Fruit fly (Drosophila melanogaster): ENCODE measurements around the gene Hmx.
A peak's percentile ranks its signal among the peaks of the same experiment; 100 is the strongest.

Gene Hmx

dm6 chr3R:17617121-17617975, 58.6 kb downstream of the Hmx start (continued):
- TF ChIP-seq Ets97D (GFP tag; optimal IDR thresholded peaks at IDR 0.05): no peak
- TF ChIP-seq slbo (GFP tag; IDR thresholded peaks at IDR 0.05): peak; percentile 70
- no peak for TF ChIP-seq CG14965 (GFP tag; optimal IDR thresholded peaks at IDR 0.05; ENCODE audit: borderline replicate concordance)
- peak; percentile 54; the same call in 2 of the 3 replicates for TF ChIP-seq CG34224 (GFP tag; IDR thresholded peaks at IDR 0.05; ENCODE audit: partially characterized antibody)
- peak; percentile 70 for TF ChIP-seq bigmax (GFP tag; optimal IDR thresholded peaks at IDR 0.05)
- TF ChIP-seq CG15479 (GFP tag; optimal IDR thresholded peaks at IDR 0.05): no peak
- peak; percentile 82 for TF ChIP-seq CG2199 (GFP tag; IDR thresholded peaks at IDR 0.05)
- TF ChIP-seq fu2 (GFP tag; optimal IDR thresholded peaks at IDR 0.05): no peak
- no peak for TF ChIP-seq CG4730 (GFP tag; IDR thresholded peaks at IDR 0.05)
- no peak for TF ChIP-seq CG9817 (tag; optimal IDR thresholded peaks at IDR 0.05)
- no peak for TF ChIP-seq grn (GFP tag; optimal IDR thresholded peaks at IDR 0.05)
- TF ChIP-seq CG10209 (GFP tag; optimal IDR thresholded peaks at IDR 0.05): no peak
- TF ChIP-seq CG7928 (GFP tag; optimal IDR thresholded peaks at IDR 0.05): no peak
- peak; percentile 23 to 27 for TF ChIP-seq dpn (GFP tag; optimal IDR thresholded peaks at IDR 0.05)
- no peak for TF ChIP-seq chm (GFP tag; IDR thresholded peaks at IDR 0.05)
- TF ChIP-seq Vsx1 (GFP tag; optimal IDR thresholded peaks at IDR 0.05): no peak
- peak; percentile 76 for TF ChIP-seq ftz-f1 (GFP tag; optimal IDR thresholded peaks at IDR 0.05)
- TF ChIP-seq lab (GFP tag; optimal IDR thresholded peaks at IDR 0.05): peak; percentile 23
- TF ChIP-seq CG6683 (GFP tag; optimal IDR thresholded peaks at IDR 0.05): no peak
- no peak for TF ChIP-seq ab (GFP tag; optimal IDR thresholded peaks at IDR 0.05)
- no peak for TF ChIP-seq zfh2 (GFP tag; optimal IDR thresholded peaks at IDR 0.05)
- TF ChIP-seq dmrt99B (tag; optimal IDR thresholded peaks at IDR 0.05): no peak
- TF ChIP-seq CoRest (tag; optimal IDR thresholded peaks at IDR 0.05): no peak
- 0 out of 2 replicates have a peak, but pooled peaks have one; percentile 10 for TF ChIP-seq E2f1 (GFP tag; IDR thresholded peaks at IDR 0.05)
- TF ChIP-seq CG10321 (GFP tag; IDR thresholded peaks at IDR 0.05): no peak
- TF ChIP-seq Max (GFP tag; optimal IDR thresholded peaks at IDR 0.05): no peak
- no peak for TF ChIP-seq Kr (GFP tag; optimal IDR thresholded peaks at IDR 0.05)
- no peak for TF ChIP-seq CG6654 (GFP tag; optimal IDR thresholded peaks at IDR 0.05)
- no peak for TF ChIP-seq CG6813 (GFP tag; optimal IDR thresholded peaks at IDR 0.05)
- no peak for TF ChIP-seq row (GFP tag; IDR thresholded peaks at IDR 0.05)
- TF ChIP-seq yki (optimal IDR thresholded peaks at IDR 0.05): no peak
- TF ChIP-seq twi (tag; optimal IDR thresholded peaks at IDR 0.05): no peak
- TF ChIP-seq lbe (GFP tag; optimal IDR thresholded peaks at IDR 0.05): no peak
- TF ChIP-seq CrebB (tag; optimal IDR thresholded peaks at IDR 0.05): no peak
- no peak for TF ChIP-seq CG30431 (GFP tag; optimal IDR thresholded peaks at IDR 0.05)
- no peak for TF ChIP-seq tgo (GFP tag; IDR thresholded peaks at IDR 0.05)
- no peak for TF ChIP-seq H15 (GFP tag; IDR thresholded peaks at IDR 0.05)
- peak; percentile 97 for TF ChIP-seq CTCF (GFP tag; optimal IDR thresholded peaks at IDR 0.05)
- TF ChIP-seq CG1233 (GFP tag; optimal IDR thresholded peaks at IDR 0.05): no peak
- TF ChIP-seq gcm2 (GFP tag; optimal IDR thresholded peaks at IDR 0.05): no peak
- TF ChIP-seq Opbp (GFP tag; IDR thresholded peaks at IDR 0.05; ENCODE audit: partially characterized antibody): no peak; the same call in none of the 3 replicates
- TF ChIP-seq CG42726 (GFP tag; IDR thresholded peaks at IDR 0.05; ENCODE audit: partially characterized antibody): peak; percentile 84
- no peak for TF ChIP-seq CG4328 (GFP tag; optimal IDR thresholded peaks at IDR 0.05)
- TF ChIP-seq CkIIα-i1 (GFP tag; IDR thresholded peaks at IDR 0.05): no peak
- TF ChIP-seq ato (GFP tag; IDR thresholded peaks at IDR 0.05; ENCODE audit: partially characterized antibody): peak; percentile 15
- peak; percentile 47; the same call in 1 of the 2 replicates for TF ChIP-seq unc-4 (GFP tag; IDR thresholded peaks at IDR 0.05; ENCODE audit: partially characterized antibody)
- TF ChIP-seq CG4360 (GFP tag; IDR thresholded peaks at IDR 0.05): no peak
- TF ChIP-seq CG13624 (GFP tag; optimal IDR thresholded peaks at IDR 0.05): no peak
- TF ChIP-seq NC2α (GFP tag; optimal IDR thresholded peaks at IDR 0.05): no peak
- TF ChIP-seq dysf (GFP tag; IDR thresholded peaks at IDR 0.05): no peak
